Fruit fly (Drosophila melanogaster) whole organism, pupa: ENCODE measurements around the gene Crk.

Source experiments
- CG10348 ChIP-seq: fragments of 200-800 bp; sonication (Bioruptor generic); IDR thresholded peaks from 2 replicates; pipeline ENCODE4 v1.3.6; 2022; ENCODE audit warnings: missing biosample characterization, missing genetic modification characterization
- CG12605 ChIP-seq: fragments of 200-800 bp; sonication (Bioruptor generic); IDR thresholded peaks from 2 replicates; pipeline ENCODE4 v1.3.6; 2022; ENCODE audit warnings: missing biosample characterization, missing genetic modification characterization
- CG13204 ChIP-seq: fragments of 200-800 bp; sonication (Bioruptor generic); optimal IDR thresholded peaks from 2 replicates; lab custom pipeline; 2018; ENCODE audit warnings: missing biosample characterization, mild to moderate bottlenecking, missing genetic modification characterization, moderate library complexity
- CG14655 ChIP-seq: fragments of 200-800 bp; sonication (Bioruptor generic); optimal IDR thresholded peaks from 3 replicates; lab custom pipeline; 2017; ENCODE audit warnings: mild to moderate bottlenecking, missing biosample characterization, missing genetic modification reagents, missing genetic modification characterization
- CG15710 ChIP-seq: fragments of 200-800 bp; sonication (Bioruptor generic); optimal IDR thresholded peaks from 2 replicates; lab custom pipeline; 2018; ENCODE audit warnings: missing biosample characterization, mild to moderate bottlenecking, missing genetic modification characterization, moderate library complexity
- CG17806 ChIP-seq: fragments of 200-800 bp; sonication (Bioruptor generic); optimal IDR thresholded peaks from 2 replicates; lab custom pipeline; 2018; ENCODE audit warnings: missing biosample characterization, mild to moderate bottlenecking, missing genetic modification characterization, moderate library complexity
- CG32121 ChIP-seq: fragments of 200-800 bp; sonication (Bioruptor generic); IDR thresholded peaks from 2 replicates; pipeline ENCODE4 v1.3.6; 2022; ENCODE audit warnings: missing biosample characterization, missing genetic modification characterization
- CG34367 ChIP-seq: fragments of 200-800 bp; sonication (Bioruptor generic); optimal IDR thresholded peaks from 2 replicates; lab custom pipeline; 2018; ENCODE audit warnings: missing biosample characterization, mild to moderate bottlenecking, missing genetic modification characterization
- CG4496 ChIP-seq: fragments of 200-800 bp; sonication (Bioruptor generic); IDR thresholded peaks from 3 replicates; pipeline ENCODE4 v1.3.6; 2022; ENCODE audit warnings: missing biosample characterization, missing genetic modification characterization
- CG8159 ChIP-seq: fragments of 200-800 bp; sonication (Bioruptor generic); optimal IDR thresholded peaks from 3 replicates; lab custom pipeline; 2018; ENCODE audit warnings: missing biosample characterization, mild to moderate bottlenecking, missing genetic modification characterization, moderate library complexity
- CG8301 ChIP-seq: fragments of 200-800 bp; sonication (Bioruptor generic); optimal IDR thresholded peaks from 2 replicates; lab custom pipeline; 2018; ENCODE audit warnings: missing biosample characterization, mild to moderate bottlenecking, missing genetic modification characterization
- D1 ChIP-seq: fragments of 200-800 bp; sonication (Bioruptor generic); optimal IDR thresholded peaks from 2 replicates; lab custom pipeline; 2018; ENCODE audit warnings: missing biosample characterization, mild to moderate bottlenecking, missing genetic modification characterization, moderate library complexity
- EcR ChIP-seq: fragments of 200-800 bp; sonication (Bioruptor generic); optimal IDR thresholded peaks from 3 replicates; lab custom pipeline; 2019; ENCODE audit warnings: missing biosample characterization, missing genetic modification characterization, mild to moderate bottlenecking, moderate library complexity, missing genetic modification reagents
- Ets98B ChIP-seq: fragments of 200-800 bp; sonication (Bioruptor generic); IDR thresholded peaks from 2 replicates; pipeline ENCODE4 v1.3.6; 2022; ENCODE audit warnings: missing biosample characterization, missing genetic modification characterization
- Pif1A ChIP-seq: fragments of 200-800 bp; sonication (Bioruptor generic); optimal IDR thresholded peaks from 3 replicates; lab custom pipeline; 2016; ENCODE audit warnings: missing biosample characterization, missing genetic modification characterization
- Pif1B ChIP-seq: fragments of 200-800 bp; sonication (Bioruptor generic); optimal IDR thresholded peaks from 3 replicates; lab custom pipeline; 2016; ENCODE audit warnings: missing biosample characterization, missing genetic modification characterization
- Snoo ChIP-seq: fragments of 200-800 bp; sonication (Bioruptor generic); optimal IDR thresholded peaks from 3 replicates; lab custom pipeline; 2017; ENCODE audit warnings: missing biosample characterization, mild to moderate bottlenecking, missing genetic modification characterization, inconsistent platforms
- fd96Ca ChIP-seq: fragments of 200-800 bp; sonication (Bioruptor generic); IDR thresholded peaks from 3 replicates; pipeline ENCODE4 v1.3.6; 2022; ENCODE audit warnings: missing biosample characterization, missing genetic modification characterization
- gl ChIP-seq: fragments of 200-800 bp; sonication (Bioruptor generic); optimal IDR thresholded peaks from 2 replicates; lab custom pipeline; 2018; ENCODE audit warnings: missing biosample characterization, mild to moderate bottlenecking, missing genetic modification characterization
- rn ChIP-seq: fragments of 200-800 bp; sonication (Bioruptor generic); IDR thresholded peaks from 2 replicates; pipeline ENCODE4 v1.3.6; 2022; ENCODE audit warnings: missing biosample characterization, missing genetic modification characterization

Crk gene

dm6 chr4:180780-181179, 29.2 kb upstream of the Crk start:
- TF ChIP-seq CG4496 (GFP tag; lab: Robert Waterston, UW) (no peak), gl (tag; lab: Kevin White, UChicago) (no peak), Pif1B (GFP tag; lab: Kevin White, UChicago) (no peak), CG10348 (GFP tag; lab: Robert Waterston, UW) (no peak), CG34367 (no peak), CG8159 (tag; lab: Kevin White, UChicago) (no peak), Snoo (tag; lab: Kevin White, UChicago) (no peak)

dm6 chr4:181639-182038, 28.4 kb upstream of the Crk start:
- TF ChIP-seq Pif1B (GFP tag; lab: Kevin White, UChicago) = no peak
- TF ChIP-seq CG12605 (GFP tag; lab: Robert Waterston, UW) = no peak
- TF ChIP-seq CG8159 (tag; lab: Kevin White, UChicago) = no peak
- TF ChIP-seq CG32121 = no peak
- TF ChIP-seq CG13204 (GFP tag; lab: Kevin White, UChicago) = no peak
- no peak for TF ChIP-seq CG4496 (GFP tag; lab: Robert Waterston, UW)
- no peak for TF ChIP-seq gl (tag; lab: Kevin White, UChicago)

- no peak for TF ChIP-seq rn (GFP tag; lab: Robert Waterston, UW)
- TF ChIP-seq CG14655 = no peak
- no peak for TF ChIP-seq Snoo (tag; lab: Kevin White, UChicago)
- no peak for TF ChIP-seq CG13204 (GFP tag; lab: Kevin White, UChicago)
- TF ChIP-seq Pif1A (GFP tag; lab: Kevin White, UChicago) = no peak
- no peak for TF ChIP-seq CG17806 (tag; lab: Kevin White, UChicago)
- no peak for TF ChIP-seq Pif1B (GFP tag; lab: Kevin White, UChicago)
- TF ChIP-seq Ets98B (GFP tag; lab: Robert Waterston, UW) = no peak
- no peak for TF ChIP-seq EcR (GFP tag; lab: Kevin White, UChicago)
Observed at dm6 chr4:183681-184080, 26.3 kb upstream of the Crk start.

- TF ChIP-seq EcR (GFP tag; lab: Kevin White, UChicago) (no peak), CG13204 (GFP tag; lab: Kevin White, UChicago) (no peak), CG34367 (no peak), fd96Ca (GFP tag; lab: Robert Waterston, UW) (no peak), rn (GFP tag; lab: Robert Waterston, UW) (no peak), Pif1A (GFP tag; lab: Kevin White, UChicago) (no peak), CG17806 (tag; lab: Kevin White, UChicago) (no peak), CG10348 (GFP tag; lab: Robert Waterston, UW) (no peak), CG4496 (GFP tag; lab: Robert Waterston, UW) (no peak), CG15710 (tag; lab: Kevin White, UChicago) (no peak), Snoo (tag; lab: Kevin White, UChicago) (no peak), Pif1B (GFP tag; lab: Kevin White, UChicago) (no peak), Ets98B (GFP tag; lab: Robert Waterston, UW) (no peak), CG12605 (GFP tag; lab: Robert Waterston, UW) (no peak)
Observed at dm6 chr4:192540-192939, 17.5 kb upstream of the Crk start.

- TF ChIP-seq CG8301 (tag; lab: Kevin White, UChicago) (no peak), Snoo (tag; lab: Kevin White, UChicago) (no peak), CG8159 (tag; lab: Kevin White, UChicago) (no peak), CG15710 (tag; lab: Kevin White, UChicago) (no peak), D1 (no peak), CG4496 (GFP tag; lab: Robert Waterston, UW) (no peak), gl (tag; lab: Kevin White, UChicago) (no peak), CG32121 (no peak), CG34367 (no peak), fd96Ca (GFP tag; lab: Robert Waterston, UW) (no peak)
Observed at dm6 chr4:193386-194334, 16.4 kb upstream of the Crk start, which contains the start of gene Abcd1. Gene Abcd1 (minus strand): TSS chr4:193829.

dm6 chr4:205671-206252, 4.3 kb upstream of the Crk start, which contains the start of gene CG31998:
Gene CG31998 (minus strand): TSS chr4:205945.
- no peak for TF ChIP-seq CG8301 (tag; lab: Kevin White, UChicago)
- TF ChIP-seq gl (tag; lab: Kevin White, UChicago) = no peak
- no peak for TF ChIP-seq CG8159 (tag; lab: Kevin White, UChicago)
- TF ChIP-seq CG32121 = no peak
- TF ChIP-seq Snoo (tag; lab: Kevin White, UChicago) = no peak
- TF ChIP-seq D1 = peak; percentile 22
- TF ChIP-seq Ets98B (GFP tag; lab: Robert Waterston, UW) = no peak
- no peak for TF ChIP-seq CG10348 (GFP tag; lab: Robert Waterston, UW)
- TF ChIP-seq CG15710 (tag; lab: Kevin White, UChicago) = peak; percentile 15
